Worm (Caenorhabditis elegans): ENCODE data around the gene R04B3.3.

- TF ChIP-seq pqm-1 (tag; optimal IDR thresholded peaks at IDR 0.05) (no peak), sdc-2 (tag; optimal IDR thresholded peaks at IDR 0.05) (no peak), ceh-19 (GFP tag; optimal IDR thresholded peaks at IDR 0.05) (no peak), gmeb-2 (tag; optimal IDR thresholded peaks at IDR 0.05) (no peak), F13H6.1 (tag; optimal IDR thresholded peaks at IDR 0.05) (no peak), nhr-232 (tag; optimal IDR thresholded peaks at IDR 0.05) (no peak), ceh-34 (tag; optimal IDR thresholded peaks at IDR 0.05) (no peak), ama-1 (optimal IDR thresholded peaks at IDR 0.05) (no peak), nfya-1 (tag; optimal IDR thresholded peaks at IDR 0.05) (no peak), odd-2 (tag; optimal IDR thresholded peaks at IDR 0.05) (no peak), lin-11 (tag; optimal IDR thresholded peaks at IDR 0.05) (no peak), unc-55 (GFP tag; optimal IDR thresholded peaks at IDR 0.05) (no peak)
Measured at ce11 chrX:2478823-2479222, 3.0 kb upstream of the R04B3.3 start, which contains the start of gene K02E10.5.

Data from whole organism, late embryonic.